Worm (Caenorhabditis elegans): ENCODE data around the gene C04F5.9.

ce11 chrV:5131380-5131779, 12.4 kb upstream of the C04F5.9 start:
- TF ChIP-seq ama-1 (optimal IDR thresholded peaks at IDR 0.05) (no peak), flt-1 (GFP tag; IDR thresholded peaks at IDR 0.05) (no peak), hmbx-1 (tag; optimal IDR thresholded peaks at IDR 0.05) (no peak), hmg-4 (GFP tag; optimal IDR thresholded peaks at IDR 0.05) (no peak), pes-1 (GFP tag; IDR thresholded peaks at IDR 0.05) (no peak), ceh-36 (tag; optimal IDR thresholded peaks at IDR 0.05) (no peak), sea-1 (GFP tag; conservative IDR thresholded peaks at IDR 0.05) (no peak), F13C5.2 (tag; optimal IDR thresholded peaks at IDR 0.05) (no peak), ets-7 (tag; optimal IDR thresholded peaks at IDR 0.05) (no peak), tbx-37 (GFP tag; conservative IDR thresholded peaks at IDR 0.05) (no peak), tra-4 (tag; optimal IDR thresholded peaks at IDR 0.05) (no peak), B0310.2 (tag; optimal IDR thresholded peaks at IDR 0.05) (no peak), aly-1 (tag; optimal IDR thresholded peaks at IDR 0.05) (no peak)
